Fruit fly (Drosophila melanogaster) whole organism, embryonic: ENCODE results near the gene srp.

Experiments used
- ATbp ChIP-seq: fragments of 200-800 bp; sonication (Bioruptor generic); optimal IDR thresholded peaks from 2 replicates; lab custom pipeline; 2017; ENCODE audit warnings: missing biosample characterization, mild to moderate bottlenecking, missing genetic modification characterization, missing genetic modification reagents
- Asciz ChIP-seq: fragments of 200-800 bp; sonication (Bioruptor generic); optimal IDR thresholded peaks from 2 replicates; lab custom pipeline; 2017; ENCODE audit warnings: missing biosample characterization, mild to moderate bottlenecking, missing genetic modification characterization, missing genetic modification reagents
- Bteb2 ChIP-seq: fragments of 200-800 bp; sonication (Bioruptor generic); optimal IDR thresholded peaks from 2 replicates; lab custom pipeline; 2016; ENCODE audit warnings: missing biosample characterization, missing genetic modification characterization
- CG10274 ChIP-seq: fragments of 200-800 bp; sonication (Bioruptor generic); optimal IDR thresholded peaks from 3 replicates; lab custom pipeline; 2017; ENCODE audit warnings: missing biosample characterization, mild to moderate bottlenecking, missing genetic modification characterization
- CG10543 ChIP-seq: fragments of 200-800 bp; sonication (Bioruptor generic); optimal IDR thresholded peaks from 3 replicates; lab custom pipeline; 2017; ENCODE audit warnings: missing biosample characterization, mild to moderate bottlenecking, missing genetic modification characterization, moderate library complexity
- CG12219 ChIP-seq: fragments of 200-800 bp; sonication (Bioruptor generic); optimal IDR thresholded peaks from 3 replicates; lab custom pipeline; 2018; ENCODE audit warnings: missing biosample characterization, mild to moderate bottlenecking, missing genetic modification characterization
- CG12659 ChIP-seq: fragments of 200-800 bp; sonication (Bioruptor generic); optimal IDR thresholded peaks from 3 replicates; lab custom pipeline; 2017; ENCODE audit warnings: mild to moderate bottlenecking, missing biosample characterization, missing genetic modification reagents, missing genetic modification characterization
- CG14014 ChIP-seq: fragments of 200-800 bp; sonication (Bioruptor generic); IDR thresholded peaks from 2 replicates; pipeline ENCODE4 v1.3.6; 2022; ENCODE audit warnings: missing biosample characterization, missing genetic modification characterization
- CG14050 ChIP-seq: fragments of 200-800 bp; sonication (Bioruptor generic); IDR thresholded peaks from 3 replicates; pipeline ENCODE4 v1.3.6; 2022; ENCODE audit warnings: missing biosample characterization, missing genetic modification characterization
- CG14860 ChIP-seq: fragments of 200-800 bp; sonication (Bioruptor generic); IDR thresholded peaks from 3 replicates; pipeline ENCODE4 v1.3.6; 2022; ENCODE audit warnings: missing biosample characterization, missing genetic modification characterization; ENCODE audit not compliant: partially characterized antibody
- CG15479 ChIP-seq: fragments of 200-800 bp; sonication (Bioruptor generic); optimal IDR thresholded peaks from 3 replicates; lab custom pipeline; 2019; ENCODE audit warnings: missing biosample characterization, mild to moderate bottlenecking, missing genetic modification characterization, moderate library complexity
- CG15601 ChIP-seq: fragments of 200-800 bp; sonication (Bioruptor generic); optimal IDR thresholded peaks from 3 replicates; lab custom pipeline; 2019; ENCODE audit warnings: missing biosample characterization, mild to moderate bottlenecking, missing genetic modification characterization, moderate library complexity
- CG2678 ChIP-seq: fragments of 200-800 bp; sonication (Bioruptor generic); optimal IDR thresholded peaks from 3 replicates; lab custom pipeline; 2019; ENCODE audit warnings: missing biosample characterization, mild to moderate bottlenecking, missing genetic modification characterization, moderate library complexity
- CG31365 ChIP-seq: fragments of 200-800 bp; sonication (Bioruptor generic); optimal IDR thresholded peaks from 2 replicates; lab custom pipeline; 2018; ENCODE audit warnings: missing biosample characterization, mild to moderate bottlenecking, missing genetic modification characterization
- CG31441 ChIP-seq: fragments of 200-800 bp; sonication (Bioruptor generic); IDR thresholded peaks from 2 replicates; pipeline ENCODE4 v1.3.6; 2022; ENCODE audit warnings: missing biosample characterization, missing genetic modification characterization
- CG3281 ChIP-seq: fragments of 200-800 bp; sonication (Bioruptor generic); optimal IDR thresholded peaks from 3 replicates; lab custom pipeline; 2017; ENCODE audit warnings: missing biosample characterization, mild to moderate bottlenecking, missing genetic modification characterization
- CG33557 ChIP-seq: fragments of 200-800 bp; sonication (Bioruptor generic); optimal IDR thresholded peaks from 2 replicates; lab custom pipeline; 2019; ENCODE audit warnings: missing biosample characterization, mild to moderate bottlenecking, missing genetic modification characterization, moderate library complexity
- CG3838 ChIP-seq: fragments of 200-800 bp; sonication (Bioruptor generic); optimal IDR thresholded peaks from 3 replicates; lab custom pipeline; 2016; ENCODE audit warnings: missing biosample characterization, missing genetic modification characterization
- CG4360 ChIP-seq: fragments of 200-800 bp; sonication (Bioruptor generic); IDR thresholded peaks from 2 replicates; pipeline ENCODE4 v1.3.6; 2022; ENCODE audit warnings: missing biosample characterization, missing genetic modification characterization
- CG4424 ChIP-seq: fragments of 200-800 bp; sonication (Bioruptor generic); optimal IDR thresholded peaks from 3 replicates; lab custom pipeline; 2016; ENCODE audit warnings: missing biosample characterization, missing genetic modification characterization
- CG8478 ChIP-seq: fragments of >200 bp; optimal IDR thresholded peaks from 2 replicates; lab custom pipeline; 2018
- Chrac-16 ChIP-seq: fragments of 200-800 bp; sonication (Bioruptor generic); optimal IDR thresholded peaks from 3 replicates; lab custom pipeline; 2016; ENCODE audit warnings: missing biosample characterization, missing genetic modification characterization
- CoRest ChIP-seq: fragments of 200-800 bp; sonication (Bioruptor generic); optimal IDR thresholded peaks from 3 replicates; lab custom pipeline; 2018; ENCODE audit warnings: missing biosample characterization, mild to moderate bottlenecking, missing genetic modification characterization, moderate library complexity
- Dll ChIP-seq: fragments of 200-800 bp; sonication (Bioruptor generic); IDR thresholded peaks from 4 replicates; pipeline ENCODE4 v1.3.6; 2022; ENCODE audit warnings: missing biosample characterization, missing genetic modification characterization; ENCODE audit not compliant: partially characterized antibody
- Fer1 ChIP-seq: fragments of 200-800 bp; sonication (Bioruptor generic); optimal IDR thresholded peaks from 2 replicates; lab custom pipeline; 2017; ENCODE audit warnings: missing biosample characterization, mild to moderate bottlenecking, missing genetic modification characterization
- GATAe ChIP-seq: fragments of 200-800 bp; sonication (Bioruptor generic); conservative IDR thresholded peaks from 2 replicates; pipeline ENCODE4 v1.3.6; 2022; ENCODE audit warnings: missing biosample characterization, missing genetic modification characterization
- HmgZ ChIP-seq: fragments of 200-800 bp; sonication (Bioruptor generic); optimal IDR thresholded peaks from 2 replicates; lab custom pipeline; 2018; ENCODE audit warnings: missing biosample characterization, mild to moderate bottlenecking, missing genetic modification characterization
- Hmr ChIP-seq: fragments of 200-800 bp; sonication (Bioruptor generic); optimal IDR thresholded peaks from 3 replicates; lab custom pipeline; 2017; ENCODE audit warnings: mild to moderate bottlenecking, missing biosample characterization, missing genetic modification reagents, missing genetic modification characterization
- Hmx ChIP-seq: fragments of 200-800 bp; sonication (Bioruptor generic); optimal IDR thresholded peaks from 2 replicates; lab custom pipeline; 2016; ENCODE audit warnings: missing biosample characterization, missing genetic modification characterization
- Hr3 ChIP-seq: fragments of 200-800 bp; sonication (Bioruptor generic); optimal IDR thresholded peaks from 3 replicates; lab custom pipeline; 2016; ENCODE audit warnings: missing biosample characterization, missing genetic modification characterization
- MTF-1 ChIP-seq: fragments of 200-800 bp; sonication (Bioruptor generic); optimal IDR thresholded peaks from 2 replicates; lab custom pipeline; 2018; ENCODE audit warnings: missing biosample characterization, mild to moderate bottlenecking, missing genetic modification characterization, borderline replicate concordance
- Sin3A ChIP-seq: fragments of >200 bp; optimal IDR thresholded peaks from 2 replicates; lab custom pipeline; 2018
- bcd ChIP-seq: fragments of 200-800 bp; sonication (Bioruptor generic); optimal IDR thresholded peaks from 2 replicates; lab custom pipeline; 2017; ENCODE audit warnings: missing biosample characterization, mild to moderate bottlenecking, missing genetic modification characterization
- cad ChIP-seq: fragments of >200 bp; optimal IDR thresholded peaks from 2 replicates; lab custom pipeline; 2017; ENCODE audit warnings: missing biosample characterization, missing genetic modification characterization
- chinmo ChIP-seq: fragments of 200-800 bp; sonication (Bioruptor generic); IDR thresholded peaks from 4 replicates; pipeline ENCODE4 v1.3.6; 2022; ENCODE audit warnings: missing biosample characterization, missing genetic modification characterization; ENCODE audit not compliant: partially characterized antibody
- da ChIP-seq: fragments of 200-800 bp; sonication (Bioruptor generic); optimal IDR thresholded peaks from 2 replicates; lab custom pipeline; 2016; ENCODE audit warnings: missing biosample characterization, missing genetic modification characterization
- disco-r ChIP-seq: fragments of 200-800 bp; sonication (Bioruptor generic); optimal IDR thresholded peaks from 2 replicates; lab custom pipeline; 2016; ENCODE audit warnings: missing biosample characterization, missing genetic modification characterization
- dysf ChIP-seq: fragments of 200-800 bp; sonication (Bioruptor generic); IDR thresholded peaks from 3 replicates; pipeline ENCODE4 v1.3.6; 2022; ENCODE audit warnings: missing biosample characterization, missing genetic modification characterization
- ems ChIP-seq: fragments of 200-800 bp; sonication (Bioruptor generic); optimal IDR thresholded peaks from 3 replicates; lab custom pipeline; 2016; ENCODE audit warnings: missing biosample characterization, missing genetic modification characterization
- fd102C ChIP-seq: fragments of 200-800 bp; sonication (Bioruptor generic); optimal IDR thresholded peaks from 2 replicates; lab custom pipeline; 2018; ENCODE audit warnings: missing biosample characterization, mild to moderate bottlenecking, missing genetic modification characterization, moderate library complexity
- lilli ChIP-seq: fragments of 200-800 bp; sonication (Bioruptor generic); optimal IDR thresholded peaks from 3 replicates; lab custom pipeline; 2016; ENCODE audit warnings: missing biosample characterization, missing genetic modification characterization
- mirr ChIP-seq: fragments of 200-800 bp; sonication (Bioruptor generic); optimal IDR thresholded peaks from 3 replicates; lab custom pipeline; 2018; ENCODE audit warnings: missing biosample characterization, mild to moderate bottlenecking, missing genetic modification characterization
- row ChIP-seq: fragments of 200-800 bp; sonication (Bioruptor generic); IDR thresholded peaks from 3 replicates; pipeline ENCODE4 v1.3.6; 2022; ENCODE audit warnings: missing biosample characterization, missing genetic modification characterization
- salm ChIP-seq: fragments of 200-800 bp; sonication (Bioruptor generic); optimal IDR thresholded peaks from 2 replicates; lab custom pipeline; 2018; ENCODE audit warnings: missing biosample characterization, mild to moderate bottlenecking, missing genetic modification characterization
- sens ChIP-seq: fragments of 200-800 bp; sonication (Bioruptor generic); peaks from one replicate; lab custom pipeline; 2016; ENCODE audit warnings: missing biosample characterization, missing genetic modification characterization
- slbo ChIP-seq: fragments of 200-800 bp; sonication (Bioruptor generic); IDR thresholded peaks from 2 replicates; pipeline ENCODE4 v1.3.6; 2022; ENCODE audit warnings: missing biosample characterization, missing genetic modification characterization
- slou ChIP-seq: fragments of 200-800 bp; sonication (Bioruptor generic); optimal IDR thresholded peaks from 3 replicates; lab custom pipeline; 2016; ENCODE audit warnings: missing biosample characterization, missing genetic modification characterization
- twi ChIP-seq: fragments of 200-800 bp; optimal IDR thresholded peaks from 2 replicates; lab custom pipeline; 2019; ENCODE audit warnings: missing biosample characterization, mild to moderate bottlenecking, missing genetic modification characterization, moderate library complexity
- unc-4 ChIP-seq: fragments of 200-800 bp; sonication (Bioruptor generic); IDR thresholded peaks from 2 replicates; pipeline ENCODE4 v1.3.6; 2022; ENCODE audit warnings: missing biosample characterization, missing genetic modification characterization; ENCODE audit not compliant: partially characterized antibody
- unpg ChIP-seq: fragments of 200-800 bp; sonication (Bioruptor generic); optimal IDR thresholded peaks from 3 replicates; lab custom pipeline; 2018; ENCODE audit warnings: missing biosample characterization, mild to moderate bottlenecking, missing genetic modification characterization, moderate library complexity

The srp gene

DNA sequence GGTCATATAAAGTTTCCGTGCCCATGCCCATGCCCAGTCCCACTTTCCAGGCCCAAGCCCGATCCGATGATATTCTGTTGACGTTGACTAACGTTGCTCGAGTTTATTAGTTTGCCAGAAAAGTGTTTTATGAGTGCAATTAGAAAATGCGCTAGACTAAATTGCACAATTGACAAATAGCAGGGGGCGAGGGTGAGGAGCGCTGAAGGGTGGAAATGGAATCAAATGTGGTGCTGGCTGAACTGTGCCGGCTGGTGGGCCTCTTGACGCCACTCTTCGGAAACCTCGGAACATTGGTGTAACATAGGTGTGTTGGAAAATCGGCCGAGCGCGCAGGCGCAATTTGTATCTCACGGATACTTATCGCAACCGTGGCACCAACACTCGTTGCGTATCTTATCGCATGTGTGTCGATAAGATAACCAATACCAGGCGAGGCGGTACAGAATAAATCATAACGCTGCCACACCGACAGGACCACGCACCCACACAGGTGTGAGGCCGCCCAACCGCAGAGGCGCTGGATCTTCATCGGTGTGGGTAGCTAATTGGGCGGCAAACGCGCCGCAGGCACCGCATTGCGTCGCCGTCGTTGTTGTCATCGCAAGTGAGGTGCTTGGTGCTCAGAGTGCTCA, 25.9 kb downstream of the srp start (continued):
- TF ChIP-seq CG10274 (GFP tag; lab: Kevin White, UChicago) (no peak), Asciz (GFP tag; lab: Kevin White, UChicago) (peak; percentile 51), CoRest (tag; lab: Kevin White, UChicago) (no peak), Sin3A (lab: Kevin White, UChicago) (no peak), slou (GFP tag; lab: Kevin White, UChicago) (no peak), unc-4 (no peak), MTF-1 (GFP tag; lab: Kevin White, UChicago) (no peak), slbo (GFP tag; lab: Robert Waterston, UW) (0 out of 2 replicates have a peak, but pooled peaks have one; percentile 3), twi (tag; lab: Kevin White, UChicago) (no peak), CG8478 (lab: Kevin White, UChicago) (peak; percentile 74), bcd (GFP tag; lab: Kevin White, UChicago) (no peak), HmgZ (peak; percentile 57), CG4360 (no peak), Fer1 (peak; percentile 47), Hmx (GFP tag; lab: Kevin White, UChicago) (no peak), lilli (GFP tag; lab: Kevin White, UChicago) (no peak), CG12659 (peak; percentile 10), Chrac-16 (no peak), CG33557 (no peak), disco-r (GFP tag; lab: Kevin White, UChicago) (no peak), CG15479 (peak; percentile 94), CG31365 (tag; lab: Kevin White, UChicago) (peak; percentile 5), Hr3 (GFP tag; lab: Kevin White, UChicago) (no peak), fd102C (no peak), Dll (GFP tag; lab: Robert Waterston, UW) (0 out of 4 replicates have a peak, but pooled peaks have one; percentile 25), da (GFP tag; lab: Kevin White, UChicago) (no peak), CG14860 (GFP tag; lab: Robert Waterston, UW) (0 out of 3 replicates have a peak, but pooled peaks have one; percentile 23), ems (GFP tag; lab: Kevin White, UChicago) (no peak), cad (GFP tag; lab: Kevin White, UChicago) (no peak), Hmr (GFP tag; lab: Kevin White, UChicago) (peak; percentile 20), sens (GFP tag; lab: Kevin White, UChicago) (peak; percentile 41), CG12219 (GFP tag; lab: Kevin White, UChicago) (peak; percentile 23), CG14014 (GFP tag; lab: Robert Waterston, UW) (no peak), dysf (no peak), mirr (GFP tag; lab: Kevin White, UChicago) (peak; percentile 57), CG4424 (GFP tag; lab: Kevin White, UChicago) (no peak), CG3281 (GFP tag; lab: Kevin White, UChicago) (peak; percentile 29), CG14050 (GFP tag; lab: Robert Waterston, UW) (0 out of 3 replicates have a peak, but pooled peaks have one; percentile 24), CG15601 (tag; lab: Kevin White, UChicago) (peak; percentile 6), row (no peak), CG10543 (GFP tag; lab: Kevin White, UChicago) (peak; percentile 82), Bteb2 (GFP tag; lab: Kevin White, UChicago) (no peak), ATbp (GFP tag; lab: Kevin White, UChicago) (peak; percentile 23), unpg (peak; percentile 11), CG3838 (GFP tag; lab: Kevin White, UChicago) (no peak), salm (tag; lab: Kevin White, UChicago) (peak; percentile 30), CG31441 (GFP tag; lab: Robert Waterston, UW) (0 out of 2 replicates have a peak, but pooled peaks have one; percentile 26), chinmo (GFP tag; lab: Robert Waterston, UW) (0 out of 4 replicates have a peak, but pooled peaks have one; percentile 38), CG2678 (tag; lab: Kevin White, UChicago) (peak; percentile 58), GATAe (GFP tag; lab: Robert Waterston, UW) (peak; percentile 100)
